Worm (Caenorhabditis elegans) whole organism, L1 larva: ENCODE measurements around the gene Y64H9A.2.

Experiments
- C04F5.9 ChIP-seq: sonication (generic microtip); optimal IDR thresholded peaks from 2 replicates; lab custom pipeline; 2016; ENCODE audit warnings: missing genetic modification characterization, missing compliant biosample characterization
- Y116A8C.19 ChIP-seq: sonication (generic microtip); optimal IDR thresholded peaks from 2 replicates; lab custom pipeline; 2016; ENCODE audit warnings: missing compliant biosample characterization, missing genetic modification characterization, borderline replicate concordance
- aha-1 ChIP-seq: fragments of 150-350 bp; optimal IDR thresholded peaks from 2 replicates; lab custom pipeline; 2014; ENCODE audit warnings: missing biosample characterization, missing genetic modification characterization
- alr-1 ChIP-seq: fragments of 200-800 bp; sonication (Bioruptor generic); optimal IDR thresholded peaks from 2 replicates; lab custom pipeline; 2018; ENCODE audit warnings: borderline replicate concordance, mild to moderate bottlenecking, missing genetic modification characterization, missing compliant biosample characterization
- ama-1 ChIP-seq: fragments of 150-350 bp; optimal IDR thresholded peaks from 2 replicates; lab custom pipeline; 2014
- blmp-1 ChIP-seq: fragments of 150-350 bp; optimal IDR thresholded peaks from 2 replicates; lab custom pipeline; 2014; ENCODE audit warnings: missing biosample characterization, missing genetic modification characterization
- ceh-8 ChIP-seq: fragments of 200-800 bp; sonication (Bioruptor generic); optimal IDR thresholded peaks from 2 replicates; lab custom pipeline; 2018; ENCODE audit warnings: mild to moderate bottlenecking, missing genetic modification characterization, moderate library complexity, missing compliant biosample characterization
- dpl-1 ChIP-seq, 3 experiments: fragments of 150-350 bp in 2 of 3; sonication (generic microtip) in 1 of 3; optimal IDR thresholded peaks; 2 replicates each; lab custom pipeline; 2014 to 2017; ENCODE audit warnings: missing biosample characterization in 3 of 3, missing genetic modification characterization in 3 of 3, missing genetic modification reagents in 3 of 3
- dsc-1 ChIP-seq: sonication (generic microtip); optimal IDR thresholded peaks from 2 replicates; lab custom pipeline; 2016; ENCODE audit warnings: mild to moderate bottlenecking, missing genetic modification characterization, missing compliant biosample characterization
- efl-1 ChIP-seq, 4 experiments: fragments of 150-350 bp; optimal IDR thresholded peaks in 3 of 4; peaks in 1 of 4; 1 replicate in 1 of 4; 2 replicates in 3 of 4; lab custom pipeline; 2014; ENCODE audit warnings: missing biosample characterization in 2 of 4, missing genetic modification characterization in 2 of 4, missing genetic modification reagents in 2 of 4
- efl-3 ChIP-seq: fragments of 200-800 bp; sonication (Bioruptor generic); optimal IDR thresholded peaks from 2 replicates; lab custom pipeline; 2018; ENCODE audit warnings: mild to moderate bottlenecking, missing genetic modification characterization, missing compliant biosample characterization
- egl-13 ChIP-seq: sonication (generic microtip); optimal IDR thresholded peaks from 2 replicates; lab custom pipeline; 2016; ENCODE audit warnings: missing genotype, missing genetic modification reagents, missing genetic modification characterization, missing compliant biosample characterization
- egl-27 ChIP-seq, 2 experiments: fragments of 150-350 bp in 1 of 2; sonication (generic microtip); optimal IDR thresholded peaks; 3 replicates each; lab custom pipeline; 2017 to 2018; ENCODE audit warnings: missing biosample characterization in 2 of 2, missing genetic modification characterization in 2 of 2, missing genetic modification reagents in 2 of 2
- elt-2 ChIP-seq: sonication (generic microtip); optimal IDR thresholded peaks from 2 replicates; lab custom pipeline; 2016; ENCODE audit warnings: missing genetic modification characterization, mild to moderate bottlenecking, inconsistent platforms, missing compliant biosample characterization, missing genetic modification reagents
- elt-3 ChIP-seq, 6 experiments: fragments of 150-350 bp in 1 of 6; sonication (generic microtip); optimal IDR thresholded peaks; 2 replicates each; lab custom pipeline; 2017 to 2018; ENCODE audit warnings: missing biosample characterization in 6 of 6, missing genetic modification characterization in 6 of 6, inconsistent platforms in 1 of 6
- ets-5 ChIP-seq: fragments of 200-800 bp; sonication (Bioruptor generic); IDR thresholded peaks from 2 replicates; pipeline ENCODE4 v1.3.6; 2022; ENCODE audit warnings: missing genetic modification characterization, missing compliant biosample characterization
- fkh-10 ChIP-seq: sonication (generic microtip); optimal IDR thresholded peaks from 2 replicates; lab custom pipeline; 2017; ENCODE audit warnings: missing biosample characterization, missing genetic modification reagents, missing genetic modification characterization
- fos-1 ChIP-seq: fragments of 150-350 bp; optimal IDR thresholded peaks from 2 replicates; lab custom pipeline; 2014; ENCODE audit warnings: missing biosample characterization, missing genetic modification characterization
- hpl-2 ChIP-seq: fragments of 150-350 bp; optimal IDR thresholded peaks from 2 replicates; lab custom pipeline; 2014; ENCODE audit warnings: missing biosample characterization, missing genetic modification reagents, missing genetic modification characterization
- irx-1 ChIP-seq: sonication (generic microtip); optimal IDR thresholded peaks from 2 replicates; lab custom pipeline; 2016; ENCODE audit warnings: missing genetic modification characterization, missing compliant biosample characterization
- lin-14 ChIP-seq: fragments of 200-800 bp; sonication (Bioruptor generic); optimal IDR thresholded peaks from 2 replicates; lab custom pipeline; 2018; ENCODE audit warnings: mild to moderate bottlenecking, missing genetic modification characterization, moderate library complexity, missing compliant biosample characterization
- lin-35 ChIP-seq, 2 experiments: fragments of 150-350 bp; optimal IDR thresholded peaks; 2 replicates each; lab custom pipeline; 2014; ENCODE audit warnings: missing biosample characterization in 2 of 2, missing genetic modification characterization in 2 of 2, missing genetic modification reagents in 2 of 2
- lsy-2 ChIP-seq, 2 experiments: fragments of 150-350 bp; optimal IDR thresholded peaks; 2 replicates each; lab custom pipeline; 2014; ENCODE audit warnings: missing biosample characterization in 2 of 2, missing genetic modification characterization in 2 of 2
- mef-2 ChIP-seq: fragments of 150-350 bp; optimal IDR thresholded peaks from 2 replicates; lab custom pipeline; 2014; ENCODE audit warnings: missing biosample characterization, missing genetic modification characterization
- nhr-11 ChIP-seq: fragments of 150-350 bp; optimal IDR thresholded peaks from 2 replicates; lab custom pipeline; 2014; ENCODE audit warnings: missing biosample characterization, missing genetic modification characterization
- nhr-20 ChIP-seq: sonication (generic microtip); optimal IDR thresholded peaks from 2 replicates; lab custom pipeline; 2016; ENCODE audit warnings: mild to moderate bottlenecking, missing genetic modification characterization, missing compliant biosample characterization
- nhr-237 ChIP-seq: fragments of 150-350 bp; optimal IDR thresholded peaks from 2 replicates; lab custom pipeline; 2014; ENCODE audit warnings: missing biosample characterization, missing genetic modification characterization
- nhr-47 ChIP-seq: sonication (generic microtip); optimal IDR thresholded peaks from 2 replicates; lab custom pipeline; 2016; ENCODE audit warnings: mild to moderate bottlenecking, missing genetic modification characterization, moderate library complexity, missing compliant biosample characterization
- nhr-71 ChIP-seq: sonication (generic microtip); optimal IDR thresholded peaks from 2 replicates; lab custom pipeline; 2016; ENCODE audit warnings: mild to moderate bottlenecking, missing genetic modification characterization, moderate library complexity, missing compliant biosample characterization
- nhr-77 ChIP-seq: fragments of 150-350 bp; optimal IDR thresholded peaks from 2 replicates; lab custom pipeline; 2014; ENCODE audit warnings: missing biosample characterization, missing genetic modification characterization
- pqm-1 ChIP-seq: sonication (generic microtip); optimal IDR thresholded peaks from 3 replicates; lab custom pipeline; 2017; ENCODE audit warnings: missing biosample characterization, missing genetic modification characterization
- rnt-1 ChIP-seq: sonication (generic microtip); optimal IDR thresholded peaks from 2 replicates; lab custom pipeline; 2016; ENCODE audit warnings: mild to moderate bottlenecking, missing genetic modification characterization, moderate library complexity, missing compliant biosample characterization
- snu-23 ChIP-seq: sonication (generic microtip); optimal IDR thresholded peaks from 2 replicates; lab custom pipeline; 2016; ENCODE audit warnings: missing genetic modification characterization, missing compliant biosample characterization
- sox-4 ChIP-seq: sonication (generic microtip); optimal IDR thresholded peaks from 2 replicates; lab custom pipeline; 2016; ENCODE audit warnings: missing genetic modification characterization, missing compliant biosample characterization
- sup-37 ChIP-seq: fragments of 200-800 bp; sonication (Bioruptor generic); optimal IDR thresholded peaks from 2 replicates; lab custom pipeline; 2018; ENCODE audit warnings: mild to moderate bottlenecking, missing genetic modification characterization, missing compliant biosample characterization
- swsn-7 ChIP-seq: sonication (generic microtip); optimal IDR thresholded peaks from 2 replicates; lab custom pipeline; 2016; ENCODE audit warnings: missing genetic modification characterization, missing compliant biosample characterization
- tlp-1 ChIP-seq: fragments of 150-350 bp; optimal IDR thresholded peaks from 2 replicates; lab custom pipeline; 2014; ENCODE audit warnings: missing biosample characterization, missing genetic modification characterization
- unc-130 ChIP-seq: fragments of 150-350 bp; optimal IDR thresholded peaks from 2 replicates; lab custom pipeline; 2017; ENCODE audit warnings: missing biosample characterization, missing genetic modification characterization, inconsistent platforms
- unc-30 ChIP-seq: sonication (generic microtip); optimal IDR thresholded peaks from 2 replicates; lab custom pipeline; 2017; ENCODE audit warnings: missing biosample characterization, missing genetic modification characterization
- unc-86 ChIP-seq: sonication (generic microtip); optimal IDR thresholded peaks from 2 replicates; lab custom pipeline; 2016; ENCODE audit warnings: missing genetic modification characterization, missing compliant biosample characterization
- vab-15 ChIP-seq: sonication (generic microtip); optimal IDR thresholded peaks from 2 replicates; lab custom pipeline; 2017; ENCODE audit warnings: missing genotype, mild to moderate bottlenecking, missing genetic modification characterization, missing compliant biosample characterization
- xbp-1 ChIP-seq: sonication (generic microtip); optimal IDR thresholded peaks from 2 replicates; lab custom pipeline; 2016; ENCODE audit warnings: missing genetic modification characterization, missing compliant biosample characterization
- zag-1 ChIP-seq: fragments of 150-350 bp; optimal IDR thresholded peaks from 2 replicates; lab custom pipeline; 2014; ENCODE audit warnings: missing biosample characterization, missing genetic modification characterization
- zip-4 ChIP-seq: fragments of 200-800 bp; sonication (Bioruptor generic); optimal IDR thresholded peaks from 2 replicates; lab custom pipeline; 2018; ENCODE audit warnings: mild to moderate bottlenecking, missing genetic modification characterization, moderate library complexity, missing compliant biosample characterization
- ztf-11 ChIP-seq, 2 experiments: sonication (generic microtip); optimal IDR thresholded peaks; 2 replicates each; lab custom pipeline; 2016 to 2017; ENCODE audit warnings: missing genetic modification characterization in 2 of 2, missing biosample characterization in 1 of 2, missing compliant biosample characterization in 1 of 2

The Y64H9A.2 gene

ce11 chrX:5031742-5032141 lies 12.0 kb upstream of the Y64H9A.2 start:
- TF ChIP-seq nhr-237 (no peak), Y116A8C.19 (tag; lab: Kevin White, UChicago) (no peak), dsc-1 (peak; percentile 5), hpl-2 (GFP tag; lab: Kevin White, UChicago) (no peak), tlp-1 (tag; lab: Kevin White, UChicago) (no peak), dpl-1 (GFP tag; optimal IDR thresholded peaks at IDR 0.05; lab: Kevin White, UChicago) (no peak), pqm-1 (tag; lab: Kevin White, UChicago) (no peak), xbp-1 (tag; lab: Kevin White, UChicago) (no peak), elt-2 (tag; lab: Kevin White, UChicago) (no peak), vab-15 (tag; lab: Kevin White, UChicago) (no peak), C04F5.9 (tag; lab: Kevin White, UChicago) (no peak), egl-27 (tag; optimal IDR thresholded peaks at IDR 0.05; lab: Kevin White, UChicago) (no peak), zag-1 (peak; percentile 78), sox-4 (no peak), irx-1 (tag; lab: Kevin White, UChicago) (no peak), unc-30 (no peak), nhr-11 (no peak), lin-35 (GFP tag; optimal IDR thresholded peaks at IDR 0.05; lab: Kevin White, UChicago) (no peak), efl-1 (optimal IDR thresholded peaks at IDR 0.05; lab: Kevin White, UChicago) (no peak), efl-1 (GFP tag; optimal IDR thresholded peaks at IDR 0.05 in 1 of 2; lab: Kevin White, UChicago) (no peak), rnt-1 (no peak), nhr-77 (no peak), ama-1 (lab: Kevin White, UChicago) (no peak), nhr-20 (no peak), nhr-47 (peak; percentile 15), aha-1 (no peak), lin-14 (peak; percentile 81), unc-86 (tag; lab: Kevin White, UChicago) (peak; percentile 68), lsy-2 (tag; optimal IDR thresholded peaks at IDR 0.05; lab: Kevin White, UChicago) (peak in 1 of 2 experiments; percentile 22), alr-1 (tag; lab: Kevin White, UChicago) (no peak), fos-1 (tag; lab: Kevin White, UChicago) (no peak), egl-13 (tag; lab: Kevin White, UChicago) (peak; percentile 55), blmp-1 (no peak), fkh-10 (GFP tag; lab: Kevin White, UChicago) (peak; percentile 79), mef-2 (tag; lab: Kevin White, UChicago) (no peak), nhr-71 (peak; percentile 59), zip-4 (GFP tag; lab: Kevin White, UChicago) (no peak), swsn-7 (tag; lab: Kevin White, UChicago) (peak; percentile 21)

DNA sequence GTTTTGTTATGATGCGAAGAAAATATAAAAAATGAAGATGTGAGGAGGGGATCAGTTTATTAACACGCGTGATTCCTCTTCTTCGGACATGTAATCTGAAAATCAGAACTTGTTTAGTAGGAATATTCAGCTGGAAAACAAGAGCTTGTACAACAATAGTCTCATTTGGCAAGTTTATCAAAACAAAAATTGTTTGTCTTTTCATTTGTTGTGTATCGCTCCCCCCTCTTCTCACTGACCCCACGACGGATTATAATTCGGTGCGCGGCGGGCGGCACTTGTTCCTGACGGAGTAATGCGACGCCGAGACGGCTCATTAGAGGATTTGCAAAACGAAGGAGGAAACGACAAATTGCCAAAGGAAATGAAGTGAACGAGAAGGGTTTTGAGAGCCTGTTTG lies 9.9 kb upstream of the Y64H9A.2 start, which contains the start of gene ZC449.4:
ZC449.4 (minus strand) TSS at position 101 of the 400 bp plus-strand sequence.
- TF ChIP-seq ceh-8 (GFP tag; lab: Kevin White, UChicago) (no peak), hpl-2 (GFP tag; lab: Kevin White, UChicago) (no peak), ztf-11 (tag; optimal IDR thresholded peaks at IDR 0.05; lab: Kevin White, UChicago) (no peak), efl-3 (GFP tag; lab: Kevin White, UChicago) (no peak), pqm-1 (tag; lab: Kevin White, UChicago) (no peak), elt-3 (tag; optimal IDR thresholded peaks at IDR 0.05; lab: Kevin White, UChicago) (no peak), sup-37 (GFP tag; lab: Kevin White, UChicago) (no peak), snu-23 (no peak), zag-1 (no peak), mef-2 (tag; lab: Kevin White, UChicago) (no peak), unc-130 (tag; lab: Kevin White, UChicago) (no peak), ets-5 (GFP tag; lab: Robert Waterston, UW) (no peak)
